Worm (Caenorhabditis elegans) whole organism, late embryonic: ENCODE data around the gene ceh-90.
A peak's percentile ranks its signal among the peaks of the same experiment; 100 is the strongest.

ENCODE experiments used
- C38D4.7 ChIP-seq: fragments of 200-800 bp; sonication (Bioruptor generic); optimal IDR thresholded peaks from 2 replicates; lab custom pipeline; 2018; ENCODE audit warnings: mild to moderate bottlenecking, missing genetic modification characterization, moderate library complexity, missing compliant biosample characterization
- K02D7.2 ChIP-seq: sonication (generic microtip); optimal IDR thresholded peaks from 2 replicates; lab custom pipeline; 2017; ENCODE audit warnings: mild to moderate bottlenecking, missing genetic modification characterization, missing compliant biosample characterization
- K09A11.1 ChIP-seq: sonication (generic microtip); optimal IDR thresholded peaks from 2 replicates; lab custom pipeline; 2017; ENCODE audit warnings: antibody characterized with exemption, mild to moderate bottlenecking, missing genetic modification characterization, missing compliant biosample characterization; ENCODE audit not compliant: insufficient read depth
- ceh-34 ChIP-seq: sonication (generic microtip); optimal IDR thresholded peaks from 2 replicates; lab custom pipeline; 2016; ENCODE audit warnings: mild to moderate bottlenecking, missing genetic modification characterization, missing compliant biosample characterization
- ceh-48 ChIP-seq: sonication (generic microtip); optimal IDR thresholded peaks from 2 replicates; lab custom pipeline; 2016; ENCODE audit warnings: missing genetic modification characterization, inconsistent platforms, missing compliant biosample characterization
- ceh-9 ChIP-seq: sonication (generic microtip); optimal IDR thresholded peaks from 2 replicates; lab custom pipeline; 2016; ENCODE audit warnings: mild to moderate bottlenecking, missing genetic modification characterization, inconsistent platforms, missing compliant biosample characterization
- dmd-4 ChIP-seq: sonication (generic microtip); optimal IDR thresholded peaks from 2 replicates; lab custom pipeline; 2016; ENCODE audit warnings: borderline replicate concordance, missing genetic modification characterization, missing compliant biosample characterization
- eyg-1 ChIP-seq: sonication (generic microtip); optimal IDR thresholded peaks from 2 replicates; lab custom pipeline; 2016; ENCODE audit warnings: missing genotype, missing genetic modification characterization, missing compliant biosample characterization
- fkh-10 ChIP-seq: fragments of 150-350 bp; optimal IDR thresholded peaks from 2 replicates; lab custom pipeline; 2014; ENCODE audit warnings: missing biosample characterization, missing genetic modification reagents, missing genetic modification characterization
- hlh-8 ChIP-seq: sonication (generic microtip); optimal IDR thresholded peaks from 2 replicates; lab custom pipeline; 2016; ENCODE audit warnings: missing genotype, missing genetic modification characterization, missing compliant biosample characterization
- nhr-11 ChIP-seq: fragments of 150-350 bp; optimal IDR thresholded peaks from 2 replicates; lab custom pipeline; 2014; ENCODE audit warnings: missing biosample characterization, missing genetic modification characterization
- ref-2 ChIP-seq: sonication (generic microtip); optimal IDR thresholded peaks from 2 replicates; lab custom pipeline; 2016; ENCODE audit warnings: missing genetic modification characterization, missing compliant biosample characterization
- unc-55 ChIP-seq: sonication (generic microtip); optimal IDR thresholded peaks from 2 replicates; lab custom pipeline; 2017; ENCODE audit warnings: missing biosample characterization, missing genetic modification reagents, missing genetic modification characterization

- no peak for TF ChIP-seq fkh-10 (GFP tag; lab: Kevin White, UChicago)
- no peak for TF ChIP-seq hlh-8 (tag; lab: Kevin White, UChicago)
- TF ChIP-seq ceh-34 (tag; lab: Kevin White, UChicago) = peak; percentile 7
- no peak for TF ChIP-seq dmd-4
- no peak for TF ChIP-seq C38D4.7
- no peak for TF ChIP-seq unc-55 (GFP tag; lab: Kevin White, UChicago)
- no peak for TF ChIP-seq ref-2 (tag; lab: Kevin White, UChicago)
- TF ChIP-seq ceh-48 (tag; lab: Kevin White, UChicago) = peak; percentile 6
- TF ChIP-seq nhr-11 (tag; lab: Kevin White, UChicago) = no peak
- TF ChIP-seq ceh-9 (tag; lab: Kevin White, UChicago) = no peak
- no peak for TF ChIP-seq eyg-1 (tag; lab: Kevin White, UChicago)
- no peak for TF ChIP-seq K02D7.2
- peak; percentile 32 for TF ChIP-seq K09A11.1 (tag; lab: Kevin White, UChicago)
These were observed 10.1 kb downstream of the ceh-90 start for ce11 chrX:14146740-14147140.
